Worm (Caenorhabditis elegans): ENCODE data around the gene pho-1.

DNA sequence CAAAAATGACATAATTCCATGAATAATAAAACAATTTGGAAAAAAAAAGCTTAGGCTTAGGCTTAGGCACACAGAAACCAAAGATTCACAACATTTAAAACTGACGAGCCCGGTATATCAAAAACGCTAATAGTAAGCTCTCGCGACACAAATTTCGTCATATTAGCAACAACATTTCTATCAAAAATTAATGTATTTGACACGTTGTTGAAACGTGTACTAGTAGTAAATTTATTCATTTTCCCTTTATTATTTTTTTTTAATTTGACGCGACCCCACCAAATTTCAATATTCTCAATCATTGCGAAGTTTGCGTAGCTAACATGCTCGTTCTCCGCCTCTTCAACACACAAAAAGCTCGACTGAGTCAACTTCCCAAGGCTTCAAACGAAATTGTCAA, 23.7 kb downstream of the pho-1 start, which contains the start of gene C34F11.2:
- TF ChIP-seq tbx-8 (GFP tag; optimal IDR thresholded peaks at IDR 0.05): no peak
- no peak for TF ChIP-seq unc-39 (tag; optimal IDR thresholded peaks at IDR 0.05)
- no peak for TF ChIP-seq pha-4 (tag; optimal IDR thresholded peaks at IDR 0.05)
- TF ChIP-seq lsy-2 (tag; optimal IDR thresholded peaks at IDR 0.05): no peak
- TF ChIP-seq nhr-12 (tag; optimal IDR thresholded peaks at IDR 0.05): no peak
- no peak for TF ChIP-seq drap-1 (GFP tag; optimal IDR thresholded peaks at IDR 0.05)
- no peak for TF ChIP-seq unc-62 (GFP tag; optimal IDR thresholded peaks at IDR 0.05)
- TF ChIP-seq nhr-237 (tag; optimal IDR thresholded peaks at IDR 0.05): no peak
- no peak for TF ChIP-seq elt-3 (tag; optimal IDR thresholded peaks at IDR 0.05)
- TF ChIP-seq flh-1 (GFP tag; optimal IDR thresholded peaks at IDR 0.05): no peak
- TF ChIP-seq nhr-76 (tag; optimal IDR thresholded peaks at IDR 0.05): no peak
- TF ChIP-seq mab-5 (tag; optimal IDR thresholded peaks at IDR 0.05): no peak
- no peak for TF ChIP-seq snpc-4 (tag; optimal IDR thresholded peaks at IDR 0.05)
- no peak for TF ChIP-seq nhr-28 (tag; optimal IDR thresholded peaks at IDR 0.05)

Measured in whole organism, mixed stage, embryonic.